Fruit fly (Drosophila melanogaster) whole organism, embryonic: ENCODE data around the gene CG42852.
A peak's percentile ranks its signal among the peaks of the same experiment; 100 is the strongest.

Experiments used
- Asciz ChIP-seq: fragments of 200-800 bp; sonication (Bioruptor generic); optimal IDR thresholded peaks from 2 replicates; lab custom pipeline; 2017; ENCODE audit warnings: missing biosample characterization, mild to moderate bottlenecking, missing genetic modification characterization, missing genetic modification reagents
- Atf-2 ChIP-seq: fragments of 200-800 bp; sonication (Bioruptor generic); optimal IDR thresholded peaks from 2 replicates; lab custom pipeline; 2016; ENCODE audit warnings: missing biosample characterization, missing genetic modification characterization
- C15 ChIP-seq: fragments of 200-800 bp; sonication (Bioruptor generic); IDR thresholded peaks from 3 replicates; pipeline ENCODE4 v1.3.6; 2022; ENCODE audit warnings: missing biosample characterization, missing genetic modification characterization
- CG10147 ChIP-seq: fragments of 200-800 bp; sonication (Bioruptor generic); optimal IDR thresholded peaks from 2 replicates; lab custom pipeline; 2019; ENCODE audit warnings: missing biosample characterization, mild to moderate bottlenecking, missing genetic modification characterization, moderate library complexity
- CG10267 ChIP-seq: fragments of 200-800 bp; sonication (Bioruptor generic); optimal IDR thresholded peaks from 2 replicates; lab custom pipeline; 2018; ENCODE audit warnings: missing biosample characterization, mild to moderate bottlenecking, missing genetic modification characterization, moderate library complexity
- CG11398 ChIP-seq: fragments of 200-800 bp; sonication (Bioruptor generic); optimal IDR thresholded peaks from 2 replicates; lab custom pipeline; 2016; ENCODE audit warnings: missing biosample characterization, missing genetic modification characterization
- CG11696 ChIP-seq: fragments of 200-800 bp; sonication (Bioruptor generic); IDR thresholded peaks from 2 replicates; pipeline ENCODE4 v1.3.6; 2022; ENCODE audit warnings: missing biosample characterization, missing genetic modification characterization
- CG12236 ChIP-seq: fragments of 200-800 bp; sonication (Bioruptor generic); optimal IDR thresholded peaks from 2 replicates; lab custom pipeline; 2016; ENCODE audit warnings: missing biosample characterization, missing genetic modification characterization
- CG12769 ChIP-seq: fragments of 200-800 bp; sonication (Bioruptor generic); optimal IDR thresholded peaks from 2 replicates; lab custom pipeline; 2019; ENCODE audit warnings: missing biosample characterization, mild to moderate bottlenecking, missing genetic modification characterization, moderate library complexity
- CG13296 ChIP-seq: fragments of 200-800 bp; sonication (Bioruptor generic); optimal IDR thresholded peaks from 3 replicates; lab custom pipeline; 2018; ENCODE audit warnings: missing biosample characterization, mild to moderate bottlenecking, missing genetic modification characterization
- CG14965 ChIP-seq: fragments of 200-800 bp; sonication (Bioruptor generic); optimal IDR thresholded peaks from 2 replicates; lab custom pipeline; 2016; ENCODE audit warnings: missing biosample characterization, missing genetic modification characterization, borderline replicate concordance
- CG1529 ChIP-seq: fragments of 200-800 bp; sonication (Bioruptor generic); optimal IDR thresholded peaks from 3 replicates; lab custom pipeline; 2018; ENCODE audit warnings: missing biosample characterization, missing genetic modification characterization
- CG1602 ChIP-seq: fragments of 200-800 bp; sonication (Bioruptor generic); optimal IDR thresholded peaks from 3 replicates; lab custom pipeline; 2016; ENCODE audit warnings: missing biosample characterization, missing genetic modification characterization
- CG17361 ChIP-seq: fragments of 200-800 bp; sonication (Bioruptor generic); IDR thresholded peaks from 3 replicates; pipeline ENCODE4 v1.3.6; 2022; ENCODE audit warnings: missing biosample characterization, missing genetic modification characterization
- CG2678 ChIP-seq: fragments of 200-800 bp; sonication (Bioruptor generic); optimal IDR thresholded peaks from 3 replicates; lab custom pipeline; 2019; ENCODE audit warnings: missing biosample characterization, mild to moderate bottlenecking, missing genetic modification characterization, moderate library complexity
- CG2712 ChIP-seq: fragments of 200-800 bp; optimal IDR thresholded peaks from 3 replicates; lab custom pipeline; 2019; ENCODE audit warnings: missing biosample characterization, mild to moderate bottlenecking, missing genetic modification characterization, moderate library complexity
- CG31441 ChIP-seq: fragments of 200-800 bp; sonication (Bioruptor generic); IDR thresholded peaks from 2 replicates; pipeline ENCODE4 v1.3.6; 2022; ENCODE audit warnings: missing biosample characterization, missing genetic modification characterization
- CG33557 ChIP-seq: fragments of 200-800 bp; sonication (Bioruptor generic); optimal IDR thresholded peaks from 2 replicates; lab custom pipeline; 2019; ENCODE audit warnings: missing biosample characterization, mild to moderate bottlenecking, missing genetic modification characterization, moderate library complexity
- CG4424 ChIP-seq: fragments of 200-800 bp; sonication (Bioruptor generic); optimal IDR thresholded peaks from 3 replicates; lab custom pipeline; 2016; ENCODE audit warnings: missing biosample characterization, missing genetic modification characterization
- CG4820 ChIP-seq: fragments of 200-800 bp; sonication (Bioruptor generic); optimal IDR thresholded peaks from 3 replicates; lab custom pipeline; 2016; ENCODE audit warnings: missing biosample characterization, missing genetic modification characterization
- CG6683 ChIP-seq: fragments of 200-800 bp; sonication (Bioruptor generic); optimal IDR thresholded peaks from 2 replicates; lab custom pipeline; 2017; ENCODE audit warnings: missing biosample characterization, mild to moderate bottlenecking, missing genetic modification characterization, missing genetic modification reagents
- CG7987 ChIP-seq: fragments of 200-800 bp; sonication (Bioruptor generic); optimal IDR thresholded peaks from 2 replicates; lab custom pipeline; 2018; ENCODE audit warnings: missing biosample characterization, mild to moderate bottlenecking, missing genetic modification characterization, moderate library complexity
- E2f2 ChIP-seq: fragments of 200-800 bp; sonication (Bioruptor generic); IDR thresholded peaks from 2 replicates; pipeline ENCODE4 v1.3.6; 2022; ENCODE audit warnings: missing biosample characterization, missing genetic modification characterization
- Gsc ChIP-seq: fragments of 200-800 bp; sonication (Bioruptor generic); IDR thresholded peaks from 2 replicates; pipeline ENCODE4 v1.3.6; 2022; ENCODE audit warnings: missing biosample characterization, missing genetic modification characterization
- HmgZ ChIP-seq: fragments of 200-800 bp; sonication (Bioruptor generic); optimal IDR thresholded peaks from 2 replicates; lab custom pipeline; 2018; ENCODE audit warnings: missing biosample characterization, mild to moderate bottlenecking, missing genetic modification characterization
- Oli ChIP-seq: fragments of 200-800 bp; sonication (Bioruptor generic); optimal IDR thresholded peaks from 2 replicates; lab custom pipeline; 2018; ENCODE audit warnings: missing biosample characterization, mild to moderate bottlenecking, missing genetic modification characterization, moderate library complexity
- Optix ChIP-seq: fragments of 200-800 bp; sonication (Bioruptor generic); IDR thresholded peaks from 3 replicates; pipeline ENCODE4 v1.3.6; 2022; ENCODE audit warnings: missing biosample characterization, missing genetic modification characterization
- PHDP ChIP-seq: fragments of 200-800 bp; sonication (Bioruptor generic); optimal IDR thresholded peaks from 3 replicates; lab custom pipeline; 2018; ENCODE audit warnings: missing biosample characterization, mild to moderate bottlenecking, missing genetic modification characterization, moderate library complexity
- Side ChIP-seq: fragments of 200-800 bp; sonication (Bioruptor generic); optimal IDR thresholded peaks from 2 replicates; lab custom pipeline; 2016; ENCODE audit warnings: missing biosample characterization, missing genetic modification characterization
- ac ChIP-seq: fragments of 200-800 bp; sonication (Bioruptor generic); optimal IDR thresholded peaks from 3 replicates; lab custom pipeline; 2017; ENCODE audit warnings: missing biosample characterization, mild to moderate bottlenecking, missing genetic modification characterization
- bab2 ChIP-seq: fragments of 200-800 bp; sonication (Bioruptor generic); optimal IDR thresholded peaks from 2 replicates; lab custom pipeline; 2016; ENCODE audit warnings: missing biosample characterization, missing genetic modification characterization
- emc ChIP-seq: fragments of 200-800 bp; sonication (Bioruptor generic); optimal IDR thresholded peaks from 2 replicates; lab custom pipeline; 2016; ENCODE audit warnings: missing biosample characterization, missing genetic modification characterization
- eve ChIP-seq, 2 experiments: fragments of >200 bp; optimal IDR thresholded peaks; 2 replicates each; lab custom pipeline; 2017; ENCODE audit warnings: missing biosample characterization in 2 of 2, missing genetic modification characterization in 2 of 2
- ewg ChIP-seq: fragments of 200-800 bp; sonication (Bioruptor generic); optimal IDR thresholded peaks from 3 replicates; lab custom pipeline; 2017; ENCODE audit warnings: mild to moderate bottlenecking, missing biosample characterization, missing genetic modification reagents, missing genetic modification characterization
- exex ChIP-seq: fragments of 200-800 bp; sonication (Bioruptor generic); optimal IDR thresholded peaks from 4 replicates; lab custom pipeline; 2018; ENCODE audit warnings: missing biosample characterization, mild to moderate bottlenecking, missing genetic modification characterization, moderate library complexity
- eyg ChIP-seq: fragments of 200-800 bp; sonication (Bioruptor generic); optimal IDR thresholded peaks from 3 replicates; lab custom pipeline; 2016; ENCODE audit warnings: missing biosample characterization, missing genetic modification characterization
- ftz-f1 ChIP-seq: fragments of 200-800 bp; sonication (Bioruptor generic); optimal IDR thresholded peaks from 2 replicates; lab custom pipeline; 2016; ENCODE audit warnings: missing biosample characterization, missing genetic modification characterization
- gfzf ChIP-seq: fragments of 200-800 bp; sonication (Bioruptor generic); optimal IDR thresholded peaks from 2 replicates; lab custom pipeline; 2016; ENCODE audit warnings: missing biosample characterization, mild to moderate bottlenecking, missing genetic modification characterization, moderate library complexity
- gsb ChIP-seq: fragments of 200-800 bp; sonication (Bioruptor generic); IDR thresholded peaks from 2 replicates; pipeline ENCODE4 v1.3.6; 2022; ENCODE audit warnings: missing biosample characterization, missing genetic modification characterization
- hkb ChIP-seq, 2 experiments: fragments of 200-800 bp in 1 of 2; fragments of >200 bp in 1 of 2; sonication (Bioruptor generic) in 1 of 2; IDR thresholded peaks in 1 of 2; optimal IDR thresholded peaks in 1 of 2; 2 replicates each; pipeline versions ENCODE4 v1.3.6 to Lab custom; 2017 to 2022; ENCODE audit warnings: missing biosample characterization in 1 of 2, missing genetic modification characterization in 1 of 2
- jigr1 ChIP-seq: fragments of 200-800 bp; sonication (Bioruptor generic); IDR thresholded peaks from 3 replicates; pipeline ENCODE4 v1.3.6; 2022; ENCODE audit warnings: missing biosample characterization, missing genetic modification characterization
- jing ChIP-seq: fragments of 200-800 bp; sonication (Bioruptor generic); optimal IDR thresholded peaks from 2 replicates; lab custom pipeline; 2018; ENCODE audit warnings: missing biosample characterization, mild to moderate bottlenecking, missing genetic modification characterization
- nmo ChIP-seq: fragments of 200-800 bp; sonication (Bioruptor generic); optimal IDR thresholded peaks from 2 replicates; lab custom pipeline; 2018; ENCODE audit warnings: missing biosample characterization, mild to moderate bottlenecking, missing genetic modification characterization, moderate library complexity
- pho ChIP-seq: fragments of 200-800 bp; sonication (Bioruptor generic); optimal IDR thresholded peaks from 2 replicates; lab custom pipeline; 2016; ENCODE audit warnings: missing biosample characterization, missing genetic modification characterization
- prd ChIP-seq, 3 experiments: fragments of >200 bp in 2 of 3; fragments of 200-800 bp in 1 of 3; sonication (Bioruptor generic) in 1 of 3; optimal IDR thresholded peaks in 2 of 3; IDR thresholded peaks in 1 of 3; 2 replicates in 2 of 3; 3 replicates in 1 of 3; pipeline versions ENCODE4 v1.3.6 to Lab custom; 2017 to 2022; ENCODE audit warnings: missing biosample characterization in 1 of 3, missing genetic modification characterization in 1 of 3
- ranshi ChIP-seq: fragments of 200-800 bp; sonication (Bioruptor generic); IDR thresholded peaks from 2 replicates; pipeline ENCODE4 v1.3.6; 2022; ENCODE audit warnings: missing biosample characterization, missing genetic modification characterization
- tap ChIP-seq: fragments of 200-800 bp; optimal IDR thresholded peaks from 3 replicates; lab custom pipeline; 2019; ENCODE audit warnings: missing biosample characterization, mild to moderate bottlenecking, missing genetic modification characterization, moderate library complexity
- trh ChIP-seq: fragments of 200-800 bp; sonication (Bioruptor generic); optimal IDR thresholded peaks from 2 replicates; lab custom pipeline; 2016; ENCODE audit warnings: missing biosample characterization, missing genetic modification characterization

Gene CG42852

dm6 chr3L:16768001-16768652 is 12.8 kb downstream of the CG42852 start (continued):
- TF ChIP-seq CG1602 (GFP tag; lab: Kevin White, UChicago) (peak; percentile 42), PHDP (tag; lab: Kevin White, UChicago) (peak; percentile 29), CG2712 (tag; lab: Kevin White, UChicago) (peak; percentile 74), C15 (GFP tag; lab: Robert Waterston, UW) (no peak), CG31441 (GFP tag; lab: Robert Waterston, UW) (peak; percentile 44), exex (tag; lab: Kevin White, UChicago) (no peak), Oli (tag; lab: Kevin White, UChicago) (peak; percentile 50), CG11696 (0 out of 2 replicates have a peak, but pooled peaks have one; percentile 21), CG12769 (tag; lab: Kevin White, UChicago) (peak; percentile 48), CG10267 (peak; percentile 42), jing (no peak), CG14965 (GFP tag; lab: Kevin White, UChicago) (no peak), eyg (GFP tag; lab: Kevin White, UChicago) (no peak)

- TF ChIP-seq emc (GFP tag; lab: Kevin White, UChicago), result no peak
- TF ChIP-seq prd (optimal IDR thresholded peaks at IDR 0.05; lab: Kevin White, UChicago), result no peak
- peak; percentile 29; the same call in 1 of the 3 replicates for TF ChIP-seq prd (GFP tag; IDR thresholded peaks at IDR 0.05; lab: Robert Waterston, UW)
- peak; percentile 1 for TF ChIP-seq CG2678 (tag; lab: Kevin White, UChicago)
- TF ChIP-seq E2f2 (GFP tag; lab: Robert Waterston, UW), result no peak
- TF ChIP-seq hkb (optimal IDR thresholded peaks at IDR 0.05; lab: Kevin White, UChicago), result no peak
- TF ChIP-seq hkb (GFP tag; IDR thresholded peaks at IDR 0.05; lab: Robert Waterston, UW), result peak; percentile 29; the same call in 1 of the 2 replicates
- peak; percentile 16 for TF ChIP-seq CG13296 (GFP tag; lab: Kevin White, UChicago)
- no peak for TF ChIP-seq ftz-f1 (GFP tag; lab: Kevin White, UChicago)
- TF ChIP-seq ewg (GFP tag; lab: Kevin White, UChicago), result no peak
- peak; percentile 41 for TF ChIP-seq CG7987 (GFP tag; lab: Kevin White, UChicago)
- no peak for TF ChIP-seq nmo (GFP tag; lab: Kevin White, UChicago)
- no peak for TF ChIP-seq Gsc (GFP tag; lab: Robert Waterston, UW)
- no peak for TF ChIP-seq ranshi (GFP tag; lab: Robert Waterston, UW)
- no peak for TF ChIP-seq gsb
- peak; percentile 37 for TF ChIP-seq CG4820 (GFP tag; lab: Kevin White, UChicago)
- TF ChIP-seq CG17361 (GFP tag; lab: Robert Waterston, UW), result no peak
- TF ChIP-seq bab2 (GFP tag; lab: Kevin White, UChicago), result no peak
- TF ChIP-seq Asciz, result peak; percentile 29
- no peak for TF ChIP-seq pho (GFP tag; lab: Kevin White, UChicago)
- TF ChIP-seq Side, result peak; percentile 32
- no peak for TF ChIP-seq Atf-2
- no peak for TF ChIP-seq gfzf (GFP tag; lab: Kevin White, UChicago)
- TF ChIP-seq tap (tag; lab: Kevin White, UChicago), result no peak
- TF ChIP-seq eve (GFP tag; optimal IDR thresholded peaks at IDR 0.05; lab: Kevin White, UChicago), result no peak
- TF ChIP-seq Optix, result 0 out of 3 replicates have a peak, but pooled peaks have one; percentile 51
- no peak for TF ChIP-seq CG12236 (GFP tag; lab: Kevin White, UChicago)
- TF ChIP-seq CG10147 (GFP tag; lab: Kevin White, UChicago), result no peak
- TF ChIP-seq CG1529 (GFP tag; lab: Kevin White, UChicago), result no peak
- no peak for TF ChIP-seq CG6683 (GFP tag; lab: Kevin White, UChicago)
- TF ChIP-seq CG33557, result peak; percentile 29
- TF ChIP-seq ac (GFP tag; lab: Kevin White, UChicago), result peak; percentile 51
- TF ChIP-seq trh (GFP tag; lab: Kevin White, UChicago), result no peak
- TF ChIP-seq HmgZ (tag; lab: Kevin White, UChicago), result no peak
- TF ChIP-seq CG4424 (GFP tag; lab: Kevin White, UChicago), result peak; percentile 34
- TF ChIP-seq jigr1 (GFP tag; lab: Robert Waterston, UW), result no peak
- no peak for TF ChIP-seq CG11398
Observed at dm6 chr3L:16769866-16770265, 14.6 kb downstream of the CG42852 start.
